Worm (Caenorhabditis elegans) whole organism, L4 larva: ENCODE results near the gene F20B6.10.

Experiments used
- D1046.2 ChIP-seq: fragments of 200-800 bp; sonication (Bioruptor generic); IDR thresholded peaks from 2 replicates; pipeline ENCODE4 v1.3.6; 2022; ENCODE audit warnings: missing genetic modification characterization, missing compliant biosample characterization
- F10B5.3 ChIP-seq: sonication (generic microtip); optimal IDR thresholded peaks from 2 replicates; lab custom pipeline; 2016; ENCODE audit warnings: mild to moderate bottlenecking, missing genetic modification characterization, missing compliant biosample characterization
- F26F4.8 ChIP-seq: fragments of 200-800 bp; sonication (Bioruptor generic); conservative IDR thresholded peaks from 2 replicates; pipeline ENCODE4 v1.3.6; 2022; ENCODE audit warnings: missing genetic modification characterization, missing compliant biosample characterization
- Y48G9A.11 ChIP-seq: fragments of 200-800 bp; sonication (Bioruptor generic); IDR thresholded peaks from 2 replicates; pipeline ENCODE4 v1.3.6; 2022; ENCODE audit warnings: missing genetic modification reagents, missing genetic modification characterization, missing compliant biosample characterization
- aha-1 ChIP-seq: fragments of 150-350 bp; peaks from one replicate; lab custom pipeline; 2014; ENCODE audit warnings: missing biosample characterization, missing genetic modification characterization
- aly-2 ChIP-seq: sonication (generic microtip); optimal IDR thresholded peaks from 2 replicates; lab custom pipeline; 2018; ENCODE audit warnings: missing biosample characterization, missing genetic modification characterization
- arid-1 ChIP-seq: fragments of 200-800 bp; sonication (Bioruptor generic); conservative IDR thresholded peaks from 2 replicates; pipeline ENCODE4 v1.3.6; 2022; ENCODE audit warnings: missing genetic modification reagents, missing genetic modification characterization, missing compliant biosample characterization
- ceh-20 ChIP-seq: fragments of 200-800 bp; sonication (Bioruptor generic); IDR thresholded peaks from 2 replicates; pipeline ENCODE4 v1.3.6; 2022; ENCODE audit warnings: missing genetic modification reagents, missing genetic modification characterization, missing compliant biosample characterization
- ceh-28 ChIP-seq: fragments of 150-350 bp; optimal IDR thresholded peaks from 2 replicates; lab custom pipeline; 2014; ENCODE audit warnings: missing biosample characterization, missing genetic modification reagents, missing genetic modification characterization
- ceh-32 ChIP-seq: sonication (generic microtip); optimal IDR thresholded peaks from 2 replicates; lab custom pipeline; 2016; ENCODE audit warnings: mild to moderate bottlenecking, missing genetic modification characterization, missing compliant biosample characterization; ENCODE audit not compliant: poor library complexity
- ceh-82 ChIP-seq: sonication (generic microtip); optimal IDR thresholded peaks from 2 replicates; lab custom pipeline; 2017; ENCODE audit warnings: missing biosample characterization, missing genetic modification characterization
- cey-2 ChIP-seq: sonication (generic microtip); optimal IDR thresholded peaks from 3 replicates; lab custom pipeline; 2017; ENCODE audit warnings: missing genetic modification characterization, mild to moderate bottlenecking, missing compliant biosample characterization, antibody characterized with exemption, borderline replicate concordance; ENCODE audit not compliant: insufficient read depth
- daf-8 ChIP-seq: fragments of 200-800 bp; sonication (Bioruptor generic); IDR thresholded peaks from 2 replicates; pipeline ENCODE4 v1.3.6; 2022; ENCODE audit warnings: missing genetic modification characterization, missing compliant biosample characterization
- dmd-6 ChIP-seq: fragments of 200-800 bp; sonication (Bioruptor generic); IDR thresholded peaks from 2 replicates; pipeline ENCODE4 v1.3.6; 2022; ENCODE audit warnings: missing genetic modification reagents, missing genetic modification characterization, missing compliant biosample characterization
- dve-1 ChIP-seq: sonication (generic microtip); optimal IDR thresholded peaks from 2 replicates; lab custom pipeline; 2017; ENCODE audit warnings: antibody characterized with exemption, mild to moderate bottlenecking, missing genetic modification characterization, missing compliant biosample characterization; ENCODE audit not compliant: insufficient read depth
- egl-43 ChIP-seq: fragments of 200-800 bp; sonication (Bioruptor generic); IDR thresholded peaks from 2 replicates; pipeline ENCODE4 v1.3.6; 2022; ENCODE audit warnings: missing genetic modification reagents, missing genetic modification characterization, missing compliant biosample characterization
- gei-8 ChIP-seq: fragments of 200-800 bp; sonication (Bioruptor generic); optimal IDR thresholded peaks from 2 replicates; lab custom pipeline; 2018; ENCODE audit warnings: mild to moderate bottlenecking, missing genetic modification characterization, missing compliant biosample characterization
- hif-1 ChIP-seq, 2 experiments: sonication (generic microtip); optimal IDR thresholded peaks; 2 replicates each; lab custom pipeline; 2016 to 2017; ENCODE audit warnings: missing compliant biosample characterization in 2 of 2, missing genetic modification characterization in 2 of 2, missing genetic modification reagents in 2 of 2, missing genotype in 2 of 2, mild to moderate bottlenecking in 1 of 2
- hlh-30 ChIP-seq: sonication (generic microtip); optimal IDR thresholded peaks from 2 replicates; lab custom pipeline; 2017; ENCODE audit warnings: antibody characterized with exemption, mild to moderate bottlenecking, missing genetic modification characterization, missing compliant biosample characterization; ENCODE audit not compliant: insufficient read depth
- hmg-1.1 ChIP-seq: fragments of 200-800 bp; sonication (Bioruptor generic); IDR thresholded peaks from 2 replicates; pipeline ENCODE4 v1.3.6; 2022; ENCODE audit warnings: missing genetic modification reagents, missing genetic modification characterization, missing compliant biosample characterization
- lim-7 ChIP-seq: fragments of 200-800 bp; sonication (Bioruptor generic); IDR thresholded peaks from 2 replicates; pipeline ENCODE4 v1.3.6; 2022; ENCODE audit warnings: missing genetic modification characterization, missing compliant biosample characterization
- lin-13 ChIP-seq: fragments of 150-350 bp; optimal IDR thresholded peaks from 2 replicates; lab custom pipeline; 2014; ENCODE audit warnings: missing biosample characterization, missing genetic modification reagents, missing genetic modification characterization
- lin-38 ChIP-seq: fragments of 200-800 bp; sonication (Bioruptor generic); IDR thresholded peaks from 2 replicates; pipeline ENCODE4 v1.3.6; 2022; ENCODE audit warnings: missing genetic modification reagents, missing genetic modification characterization, missing compliant biosample characterization
- lin-39 ChIP-seq: fragments of 150-350 bp; optimal IDR thresholded peaks from 2 replicates; lab custom pipeline; 2014; ENCODE audit warnings: missing biosample characterization, missing genetic modification reagents, missing genetic modification characterization
- mep-1 ChIP-seq: fragments of 150-350 bp; sonication (generic microtip); optimal IDR thresholded peaks from 3 replicates; lab custom pipeline; 2014; ENCODE audit warnings: missing biosample characterization, missing genetic modification characterization
- mxl-2 ChIP-seq: fragments of 200-800 bp; sonication (Bioruptor generic); conservative IDR thresholded peaks from 2 replicates; pipeline ENCODE4 v1.3.6; 2022; ENCODE audit warnings: missing genetic modification reagents, missing genetic modification characterization, missing compliant biosample characterization
- mxl-3 ChIP-seq: fragments of 200-800 bp; sonication (Bioruptor generic); optimal IDR thresholded peaks from 2 replicates; lab custom pipeline; 2018; ENCODE audit warnings: mild to moderate bottlenecking, missing genetic modification characterization, missing compliant biosample characterization
- nhr-11 ChIP-seq: fragments of 150-350 bp; optimal IDR thresholded peaks from 2 replicates; lab custom pipeline; 2014; ENCODE audit warnings: missing biosample characterization, missing genetic modification characterization
- nhr-28 ChIP-seq: fragments of 150-350 bp; optimal IDR thresholded peaks from 2 replicates; lab custom pipeline; 2014; ENCODE audit warnings: missing biosample characterization, missing genetic modification characterization
- nhr-41 ChIP-seq: fragments of 200-800 bp; sonication (Bioruptor generic); IDR thresholded peaks from 2 replicates; pipeline ENCODE4 v1.3.6; 2022; ENCODE audit warnings: missing genetic modification reagents, missing genetic modification characterization, missing compliant biosample characterization
- nhr-48 ChIP-seq: sonication (generic microtip); optimal IDR thresholded peaks from 2 replicates; lab custom pipeline; 2016; ENCODE audit warnings: mild to moderate bottlenecking, missing genetic modification characterization, missing compliant biosample characterization
- pha-4 ChIP-seq, 2 experiments: fragments of 150-350 bp in 1 of 2; fragments of 200-800 bp in 1 of 2; sonication (Bioruptor generic) in 1 of 2; IDR thresholded peaks in 1 of 2; optimal IDR thresholded peaks in 1 of 2; 2 replicates each; pipeline versions ENCODE4 v1.3.6 to Lab custom; 2014 to 2022; ENCODE audit warnings: missing genetic modification characterization in 2 of 2, missing genetic modification reagents in 2 of 2, missing biosample characterization in 1 of 2, missing compliant biosample characterization in 1 of 2
- php-3 ChIP-seq: fragments of 200-800 bp; sonication (Bioruptor generic); IDR thresholded peaks from 2 replicates; pipeline ENCODE4 v1.3.6; 2022; ENCODE audit warnings: missing genetic modification reagents, missing genetic modification characterization, missing compliant biosample characterization
- spr-1 ChIP-seq: sonication (generic microtip); optimal IDR thresholded peaks from 2 replicates; lab custom pipeline; 2016; ENCODE audit warnings: mild to moderate bottlenecking, missing genetic modification characterization, missing compliant biosample characterization
- spr-3 ChIP-seq: fragments of 200-800 bp; sonication (Bioruptor generic); optimal IDR thresholded peaks from 2 replicates; lab custom pipeline; 2018; ENCODE audit warnings: mild to moderate bottlenecking, missing genetic modification characterization, missing compliant biosample characterization
- tag-97 ChIP-seq: fragments of 200-800 bp; sonication (Bioruptor generic); IDR thresholded peaks from 2 replicates; pipeline ENCODE4 v1.3.6; 2022; ENCODE audit warnings: missing genetic modification characterization, missing compliant biosample characterization
- tra-1 ChIP-seq: fragments of 200-800 bp; sonication (Bioruptor generic); IDR thresholded peaks from 2 replicates; pipeline ENCODE4 v1.3.6; 2022; ENCODE audit warnings: missing genetic modification reagents, missing genetic modification characterization, missing compliant biosample characterization
- unc-130 ChIP-seq: sonication (generic microtip); optimal IDR thresholded peaks from 2 replicates; lab custom pipeline; 2016; ENCODE audit warnings: missing genetic modification reagents, missing genetic modification characterization, missing compliant biosample characterization
- unc-39 ChIP-seq: sonication (generic microtip); optimal IDR thresholded peaks from 2 replicates; lab custom pipeline; 2017; ENCODE audit warnings: missing biosample characterization, missing genetic modification characterization
- unc-62 ChIP-seq, 3 experiments: fragments of 150-350 bp in 1 of 3; sonication (generic microtip); optimal IDR thresholded peaks in 2 of 3; peaks in 1 of 3; 1 replicate in 1 of 3; 2 replicates in 2 of 3; lab custom pipeline; 2014 to 2017; ENCODE audit warnings: missing biosample characterization in 3 of 3, missing genetic modification characterization in 3 of 3, missing genetic modification reagents in 3 of 3, missing genotype in 1 of 3
- zag-1 ChIP-seq: fragments of 150-350 bp; optimal IDR thresholded peaks from 2 replicates; lab custom pipeline; 2014; ENCODE audit warnings: missing biosample characterization, missing genetic modification characterization
- zip-2 ChIP-seq: fragments of 150-350 bp; optimal IDR thresholded peaks from 2 replicates; lab custom pipeline; 2014; ENCODE audit warnings: missing biosample characterization, missing genetic modification characterization
- ztf-7 ChIP-seq: fragments of 150-350 bp; optimal IDR thresholded peaks from 2 replicates; lab custom pipeline; 2014; ENCODE audit warnings: missing biosample characterization, missing genetic modification characterization

The F20B6.10 gene

ce11 chrX:4254782-4255181, 37.8 kb upstream of the F20B6.10 start, which contains the start of gene taf-11.1 (continued):
- TF ChIP-seq unc-62 (GFP tag; optimal IDR thresholded peaks at IDR 0.05 in 1 of 2; lab: Kevin White, UChicago): no peak
- TF ChIP-seq unc-62 (tag; optimal IDR thresholded peaks at IDR 0.05; lab: Kevin White, UChicago): no peak
- TF ChIP-seq mxl-2 (GFP tag; lab: Robert Waterston, UW): no peak
- TF ChIP-seq mxl-3 (GFP tag; lab: Kevin White, UChicago): peak; percentile 55
- TF ChIP-seq spr-3 (GFP tag; lab: Kevin White, UChicago): no peak
- no peak for TF ChIP-seq lin-38
- peak; percentile 16 for TF ChIP-seq dve-1 (tag; lab: Kevin White, UChicago)
- TF ChIP-seq nhr-48 (tag; lab: Kevin White, UChicago): no peak
- TF ChIP-seq unc-39 (tag; lab: Kevin White, UChicago): no peak
- TF ChIP-seq zag-1 (tag; lab: Kevin White, UChicago): no peak
- TF ChIP-seq cey-2: no peak
- no peak for TF ChIP-seq F10B5.3 (tag; lab: Kevin White, UChicago)
- TF ChIP-seq egl-43 (GFP tag; lab: Robert Waterston, UW): no peak
- no peak for TF ChIP-seq ztf-7 (tag; lab: Kevin White, UChicago)
- no peak for TF ChIP-seq unc-130
- TF ChIP-seq hmg-1.1 (GFP tag; lab: Robert Waterston, UW): peak; percentile 47; the same call in 1 of the 2 replicates
- no peak for TF ChIP-seq aly-2 (tag; lab: Kevin White, UChicago)
- TF ChIP-seq daf-8: no peak
- TF ChIP-seq nhr-41 (GFP tag; lab: Robert Waterston, UW): no peak
- peak; percentile 64 for TF ChIP-seq nhr-28 (tag; lab: Kevin White, UChicago)
- TF ChIP-seq ceh-20 (GFP tag; lab: Robert Waterston, UW): no peak
- TF ChIP-seq hlh-30 (tag; lab: Kevin White, UChicago): peak; percentile 43
- no peak for TF ChIP-seq tra-1 (GFP tag; lab: Robert Waterston, UW)
- TF ChIP-seq aha-1: no peak
- TF ChIP-seq F26F4.8 (GFP tag; lab: Robert Waterston, UW): no peak
- TF ChIP-seq zip-2 (tag; lab: Kevin White, UChicago): no peak
- peak in 1 of 2 experiments; percentile 22 for TF ChIP-seq hif-1 (tag; optimal IDR thresholded peaks at IDR 0.05; lab: Kevin White, UChicago)
- no peak for TF ChIP-seq pha-4 (GFP tag; IDR thresholded peaks at IDR 0.05; lab: Robert Waterston, UW)
- no peak for TF ChIP-seq pha-4 (tag; optimal IDR thresholded peaks at IDR 0.05; lab: Kevin White, UChicago)
- TF ChIP-seq lim-7 (GFP tag; lab: Robert Waterston, UW): no peak
- no peak for TF ChIP-seq ceh-82 (tag; lab: Kevin White, UChicago)
- TF ChIP-seq Y48G9A.11: no peak
- no peak for TF ChIP-seq lin-13
- no peak for TF ChIP-seq tag-97 (GFP tag; lab: Robert Waterston, UW)
- TF ChIP-seq php-3 (GFP tag; lab: Robert Waterston, UW): no peak
- no peak for TF ChIP-seq gei-8 (GFP tag; lab: Kevin White, UChicago)
- TF ChIP-seq lin-39 (tag; lab: Kevin White, UChicago): no peak
- TF ChIP-seq ceh-28 (tag; lab: Kevin White, UChicago): no peak
- TF ChIP-seq mep-1 (tag; lab: Kevin White, UChicago): peak; percentile 57

DNA sequence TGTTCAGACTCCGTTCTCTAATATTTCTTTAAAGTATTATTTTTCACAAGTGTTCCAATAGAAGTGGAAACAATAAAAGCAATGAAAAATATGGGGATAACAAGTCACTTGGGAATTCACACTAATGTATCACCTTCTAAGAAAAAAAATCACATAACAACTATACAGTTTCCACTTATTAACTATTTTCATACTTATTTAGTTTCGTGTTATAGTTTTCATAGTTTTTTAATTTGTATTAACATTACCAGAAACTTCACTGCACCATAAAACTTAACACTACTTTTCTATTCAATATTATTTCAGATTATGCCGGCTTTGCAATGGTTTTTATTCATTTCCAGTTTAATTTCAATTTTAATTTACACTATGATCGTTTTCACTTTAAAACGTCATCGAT, 35.1 kb upstream of the F20B6.10 start, which contains the start of gene srv-5:
TSS of gene srv-5 (plus strand) at position 301 of the 400 bp plus-strand sequence.
- TF ChIP-seq arid-1 (GFP tag; lab: Robert Waterston, UW): no peak
- no peak for TF ChIP-seq gei-8 (GFP tag; lab: Kevin White, UChicago)
- no peak for TF ChIP-seq ceh-32 (tag; lab: Kevin White, UChicago)
- no peak for TF ChIP-seq spr-1
- TF ChIP-seq nhr-11 (tag; lab: Kevin White, UChicago): no peak
- no peak for TF ChIP-seq dmd-6
- no peak for TF ChIP-seq D1046.2 (GFP tag; lab: Robert Waterston, UW)
